Fruit fly (Drosophila melanogaster) whole organism, embryonic: ENCODE results near the gene ATPsynepsilonL.

Experiments
- Aef1 ChIP-seq: fragments of 200-800 bp; sonication (Bioruptor generic); IDR thresholded peaks from 3 replicates; pipeline ENCODE4 v1.3.6; 2022; ENCODE audit warnings: missing biosample characterization, missing genetic modification characterization
- Atf3 ChIP-seq: fragments of 200-800 bp; sonication (Bioruptor generic); optimal IDR thresholded peaks from 3 replicates; lab custom pipeline; 2016; ENCODE audit warnings: missing biosample characterization, missing genetic modification characterization
- Atf6 ChIP-seq: fragments of 200-800 bp; sonication (Bioruptor generic); IDR thresholded peaks from 2 replicates; pipeline ENCODE4 v1.3.6; 2022; ENCODE audit warnings: missing biosample characterization, missing genetic modification characterization
- BtbVII ChIP-seq: fragments of 200-800 bp; sonication (Bioruptor generic); optimal IDR thresholded peaks from 3 replicates; lab custom pipeline; 2017; ENCODE audit warnings: missing biosample characterization, mild to moderate bottlenecking, missing genetic modification characterization
- CG10147 ChIP-seq: fragments of 200-800 bp; sonication (Bioruptor generic); optimal IDR thresholded peaks from 2 replicates; lab custom pipeline; 2019; ENCODE audit warnings: missing biosample characterization, mild to moderate bottlenecking, missing genetic modification characterization, moderate library complexity
- CG10267 ChIP-seq: fragments of 200-800 bp; sonication (Bioruptor generic); optimal IDR thresholded peaks from 2 replicates; lab custom pipeline; 2018; ENCODE audit warnings: missing biosample characterization, mild to moderate bottlenecking, missing genetic modification characterization, moderate library complexity
- CG10462 ChIP-seq: fragments of 200-800 bp; sonication (Bioruptor generic); optimal IDR thresholded peaks from 2 replicates; lab custom pipeline; 2016; ENCODE audit warnings: missing biosample characterization, missing genetic modification characterization
- CG11398 ChIP-seq: fragments of 200-800 bp; sonication (Bioruptor generic); optimal IDR thresholded peaks from 2 replicates; lab custom pipeline; 2016; ENCODE audit warnings: missing biosample characterization, missing genetic modification characterization
- CG11696 ChIP-seq: fragments of 200-800 bp; sonication (Bioruptor generic); IDR thresholded peaks from 2 replicates; pipeline ENCODE4 v1.3.6; 2022; ENCODE audit warnings: missing biosample characterization, missing genetic modification characterization
- CG1233 ChIP-seq: fragments of 200-800 bp; sonication (Bioruptor generic); optimal IDR thresholded peaks from 4 replicates; lab custom pipeline; 2018; ENCODE audit warnings: missing biosample characterization, mild to moderate bottlenecking, missing genetic modification characterization
- CG12659 ChIP-seq: fragments of 200-800 bp; sonication (Bioruptor generic); optimal IDR thresholded peaks from 3 replicates; lab custom pipeline; 2017; ENCODE audit warnings: mild to moderate bottlenecking, missing biosample characterization, missing genetic modification reagents, missing genetic modification characterization
- CG13624 ChIP-seq: fragments of 200-800 bp; sonication (Bioruptor generic); optimal IDR thresholded peaks from 2 replicates; lab custom pipeline; 2016; ENCODE audit warnings: missing biosample characterization, missing genetic modification characterization
- CG14667 ChIP-seq: fragments of 200-800 bp; sonication (Bioruptor generic); IDR thresholded peaks from 2 replicates; pipeline ENCODE4 v1.3.6; 2022; ENCODE audit warnings: missing biosample characterization, missing genetic modification characterization
- CG14965 ChIP-seq: fragments of 200-800 bp; sonication (Bioruptor generic); optimal IDR thresholded peaks from 2 replicates; lab custom pipeline; 2016; ENCODE audit warnings: missing biosample characterization, missing genetic modification characterization, borderline replicate concordance
- CG15011 ChIP-seq: fragments of 200-800 bp; sonication (Bioruptor generic); optimal IDR thresholded peaks from 3 replicates; lab custom pipeline; 2018; ENCODE audit warnings: missing biosample characterization, mild to moderate bottlenecking, missing genetic modification characterization
- CG17829 ChIP-seq: fragments of 200-800 bp; optimal IDR thresholded peaks from 2 replicates; lab custom pipeline; 2019; ENCODE audit warnings: missing biosample characterization, mild to moderate bottlenecking, missing genetic modification characterization, moderate library complexity
- CG18262 ChIP-seq: fragments of 200-800 bp; optimal IDR thresholded peaks from 3 replicates; lab custom pipeline; 2019; ENCODE audit warnings: missing biosample characterization, mild to moderate bottlenecking, missing genetic modification characterization, moderate library complexity
- CG2202 ChIP-seq: fragments of 200-800 bp; sonication (Bioruptor generic); optimal IDR thresholded peaks from 2 replicates; lab custom pipeline; 2018; ENCODE audit warnings: missing biosample characterization, mild to moderate bottlenecking, missing genetic modification characterization
- CG30431 ChIP-seq: fragments of 200-800 bp; sonication (Bioruptor generic); optimal IDR thresholded peaks from 2 replicates; lab custom pipeline; 2017; ENCODE audit warnings: missing biosample characterization, missing genetic modification characterization
- CG3163 ChIP-seq: fragments of 200-800 bp; sonication (Bioruptor generic); optimal IDR thresholded peaks from 3 replicates; lab custom pipeline; 2016; ENCODE audit warnings: missing biosample characterization, missing genetic modification characterization
- CG34224 ChIP-seq: fragments of 200-800 bp; sonication (Bioruptor generic); IDR thresholded peaks from 3 replicates; pipeline ENCODE4 v1.3.6; 2022; ENCODE audit warnings: missing biosample characterization, missing genetic modification characterization; ENCODE audit not compliant: partially characterized antibody
- CG34376 ChIP-seq: fragments of 200-800 bp; sonication (Bioruptor generic); optimal IDR thresholded peaks from 2 replicates; lab custom pipeline; 2018; ENCODE audit warnings: missing biosample characterization, mild to moderate bottlenecking, missing genetic modification characterization
- CG43689 ChIP-seq: fragments of 200-800 bp; sonication (Bioruptor generic); IDR thresholded peaks from 2 replicates; pipeline ENCODE4 v1.3.6; 2022; ENCODE audit warnings: missing biosample characterization, missing genetic modification characterization
- CG7357 ChIP-seq: fragments of 200-800 bp; sonication (Bioruptor generic); IDR thresholded peaks from 3 replicates; pipeline ENCODE4 v1.3.6; 2022; ENCODE audit warnings: missing biosample characterization, missing genetic modification characterization
- CG7839 ChIP-seq: fragments of 200-800 bp; sonication (Bioruptor generic); optimal IDR thresholded peaks from 3 replicates; lab custom pipeline; 2018; ENCODE audit warnings: missing biosample characterization, mild to moderate bottlenecking, missing genetic modification characterization, moderate library complexity
- CG8944 ChIP-seq: fragments of 200-800 bp; sonication (Bioruptor generic); optimal IDR thresholded peaks from 3 replicates; lab custom pipeline; 2016; ENCODE audit warnings: missing biosample characterization, missing genetic modification characterization
- CG9817 ChIP-seq: fragments of 200-800 bp; sonication (Bioruptor generic); optimal IDR thresholded peaks from 2 replicates; lab custom pipeline; 2018; ENCODE audit warnings: missing biosample characterization, mild to moderate bottlenecking, missing genetic modification characterization, moderate library complexity
- CG9932 ChIP-seq: fragments of 200-800 bp; sonication (Bioruptor generic); IDR thresholded peaks from 2 replicates; pipeline ENCODE4 v1.3.6; 2022; ENCODE audit warnings: missing biosample characterization, missing genetic modification characterization
- Dip2 ChIP-seq: fragments of 200-800 bp; sonication (Bioruptor generic); IDR thresholded peaks from 2 replicates; pipeline ENCODE4 v1.3.6; 2022; ENCODE audit warnings: missing biosample characterization, missing genetic modification characterization
- Fer1 ChIP-seq: fragments of 200-800 bp; sonication (Bioruptor generic); optimal IDR thresholded peaks from 2 replicates; lab custom pipeline; 2017; ENCODE audit warnings: missing biosample characterization, mild to moderate bottlenecking, missing genetic modification characterization
- GATAe ChIP-seq: fragments of 200-800 bp; sonication (Bioruptor generic); conservative IDR thresholded peaks from 2 replicates; pipeline ENCODE4 v1.3.6; 2022; ENCODE audit warnings: missing biosample characterization, missing genetic modification characterization
- Gug ChIP-seq: fragments of 200-800 bp; sonication (Bioruptor generic); IDR thresholded peaks from 4 replicates; pipeline ENCODE4 v1.3.6; 2022; ENCODE audit warnings: missing biosample characterization, missing genetic modification characterization
- NfI ChIP-seq: fragments of 200-800 bp; sonication (Bioruptor generic); optimal IDR thresholded peaks from 3 replicates; lab custom pipeline; 2018; ENCODE audit warnings: missing biosample characterization, mild to moderate bottlenecking, missing genetic modification characterization, moderate library complexity
- Optix ChIP-seq: fragments of 200-800 bp; sonication (Bioruptor generic); IDR thresholded peaks from 3 replicates; pipeline ENCODE4 v1.3.6; 2022; ENCODE audit warnings: missing biosample characterization, missing genetic modification characterization
- Side ChIP-seq: fragments of 200-800 bp; sonication (Bioruptor generic); optimal IDR thresholded peaks from 2 replicates; lab custom pipeline; 2016; ENCODE audit warnings: missing biosample characterization, missing genetic modification characterization
- aop ChIP-seq: fragments of 200-800 bp; sonication (Bioruptor generic); IDR thresholded peaks from 2 replicates; pipeline ENCODE4 v1.3.6; 2022; ENCODE audit warnings: missing biosample characterization, missing genetic modification characterization
- ase ChIP-seq: fragments of 200-800 bp; sonication (Bioruptor generic); IDR thresholded peaks from 3 replicates; pipeline ENCODE4 v1.3.6; 2022; ENCODE audit warnings: missing biosample characterization, missing genetic modification characterization
- ato ChIP-seq: fragments of 200-800 bp; sonication (Bioruptor generic); IDR thresholded peaks from 2 replicates; pipeline ENCODE4 v1.3.6; 2022; ENCODE audit warnings: missing biosample characterization, missing genetic modification characterization; ENCODE audit not compliant: partially characterized antibody
- bcd ChIP-seq: fragments of 200-800 bp; sonication (Bioruptor generic); optimal IDR thresholded peaks from 2 replicates; lab custom pipeline; 2017; ENCODE audit warnings: missing biosample characterization, mild to moderate bottlenecking, missing genetic modification characterization
- bowl ChIP-seq: fragments of 200-800 bp; sonication (Bioruptor generic); IDR thresholded peaks from 2 replicates; pipeline ENCODE4 v1.3.6; 2022; ENCODE audit warnings: missing biosample characterization, missing genetic modification characterization
- dimm ChIP-seq: fragments of 200-800 bp; sonication (Bioruptor generic); IDR thresholded peaks from 2 replicates; pipeline ENCODE4 v1.3.6; 2022; ENCODE audit warnings: missing biosample characterization, missing genetic modification characterization
- dpn ChIP-seq, 2 experiments: fragments of 200-800 bp; sonication (Bioruptor generic); optimal IDR thresholded peaks; 3 replicates each; lab custom pipeline; 2016; ENCODE audit warnings: missing biosample characterization in 2 of 2, missing genetic modification characterization in 2 of 2
- fu2 ChIP-seq: fragments of 200-800 bp; sonication (Bioruptor generic); optimal IDR thresholded peaks from 2 replicates; lab custom pipeline; 2016; ENCODE audit warnings: missing biosample characterization, missing genetic modification characterization
- hkb ChIP-seq, 2 experiments: fragments of 200-800 bp in 1 of 2; fragments of >200 bp in 1 of 2; sonication (Bioruptor generic) in 1 of 2; IDR thresholded peaks in 1 of 2; optimal IDR thresholded peaks in 1 of 2; 2 replicates each; pipeline versions ENCODE4 v1.3.6 to Lab custom; 2017 to 2022; ENCODE audit warnings: missing biosample characterization in 1 of 2, missing genetic modification characterization in 1 of 2
- lmd ChIP-seq: fragments of 200-800 bp; sonication (Bioruptor generic); IDR thresholded peaks from 2 replicates; pipeline ENCODE4 v1.3.6; 2022; ENCODE audit warnings: missing biosample characterization, missing genetic modification characterization
- mirr ChIP-seq: fragments of 200-800 bp; sonication (Bioruptor generic); optimal IDR thresholded peaks from 3 replicates; lab custom pipeline; 2018; ENCODE audit warnings: missing biosample characterization, mild to moderate bottlenecking, missing genetic modification characterization
- nom ChIP-seq: fragments of 200-800 bp; sonication (Bioruptor generic); optimal IDR thresholded peaks from 2 replicates; lab custom pipeline; 2017; ENCODE audit warnings: missing biosample characterization, missing genetic modification characterization, mild to moderate bottlenecking, moderate library complexity, missing genetic modification reagents
- tll ChIP-seq, 2 experiments: fragments of 200-800 bp in 1 of 2; fragments of >200 bp in 1 of 2; sonication (Bioruptor generic) in 1 of 2; optimal IDR thresholded peaks; 2 replicates each; lab custom pipeline; 2017 to 2019; ENCODE audit warnings: missing biosample characterization in 2 of 2, missing genetic modification characterization in 2 of 2, mild to moderate bottlenecking in 1 of 2, moderate library complexity in 1 of 2

The ATPsynepsilonL gene

dm6 chr3R:10087206-10087927 is 34.2 kb upstream of the ATPsynepsilonL start (continued):
- 0 out of 2 replicates have a peak, but pooled peaks have one; percentile 13 for TF ChIP-seq CG43689 (GFP tag; lab: Robert Waterston, UW)
- TF ChIP-seq ato (GFP tag; lab: Robert Waterston, UW) = no peak
- TF ChIP-seq CG9817 (tag; lab: Kevin White, UChicago) = peak; percentile 28
- TF ChIP-seq tll (GFP tag; optimal IDR thresholded peaks at IDR 0.05; lab: Kevin White, UChicago) = no peak
- TF ChIP-seq CG7839 (tag; lab: Kevin White, UChicago) = peak; percentile 69
- 0 out of 2 replicates have a peak, but pooled peaks have one; percentile 8 for TF ChIP-seq GATAe
- 0 out of 2 replicates have a peak, but pooled peaks have one; percentile 18 for TF ChIP-seq aop (GFP tag; lab: Robert Waterston, UW)
- TF ChIP-seq CG12659 (GFP tag; lab: Kevin White, UChicago) = peak; percentile 51
- TF ChIP-seq Atf3 (GFP tag; lab: Kevin White, UChicago) = peak; percentile 6
- no peak for TF ChIP-seq dimm (GFP tag; lab: Robert Waterston, UW)
- TF ChIP-seq CG14667 (GFP tag; lab: Robert Waterston, UW) = peak; percentile 56
- peak; percentile 67 for TF ChIP-seq CG9932 (GFP tag; lab: Robert Waterston, UW)
- peak; percentile 28 for TF ChIP-seq CG3163 (GFP tag; lab: Kevin White, UChicago)
- TF ChIP-seq Optix (GFP tag; lab: Robert Waterston, UW) = peak; percentile 51; the same call in 1 of the 3 replicates
- peak; percentile 53; the same call in 1 of the 2 replicates for TF ChIP-seq CG11696
- peak; percentile 12 for TF ChIP-seq CG17829 (tag; lab: Kevin White, UChicago)
- TF ChIP-seq mirr (GFP tag; lab: Kevin White, UChicago) = peak; percentile 45
- TF ChIP-seq hkb (optimal IDR thresholded peaks at IDR 0.05; lab: Kevin White, UChicago) = no peak
- peak; percentile 58 for TF ChIP-seq hkb (GFP tag; IDR thresholded peaks at IDR 0.05; lab: Robert Waterston, UW)
- no peak for TF ChIP-seq CG14965
- TF ChIP-seq fu2 (GFP tag; lab: Kevin White, UChicago) = peak; percentile 59
- TF ChIP-seq Side (GFP tag; lab: Kevin White, UChicago) = peak; percentile 84
- no peak for TF ChIP-seq bowl (GFP tag; lab: Robert Waterston, UW)
- TF ChIP-seq CG30431 = peak; percentile 46
- TF ChIP-seq Dip2 (GFP tag; lab: Robert Waterston, UW) = no peak
- peak; percentile 12 for TF ChIP-seq CG10147
- TF ChIP-seq Aef1 (GFP tag; lab: Robert Waterston, UW) = peak; percentile 80
- peak; percentile 69 for TF ChIP-seq CG8944 (GFP tag; lab: Kevin White, UChicago)
- TF ChIP-seq CG7357 (GFP tag; lab: Robert Waterston, UW) = peak; percentile 58; the same call in 1 of the 3 replicates
- TF ChIP-seq CG10267 (tag; lab: Kevin White, UChicago) = peak; percentile 20
- TF ChIP-seq dpn (GFP tag; optimal IDR thresholded peaks at IDR 0.05; lab: Kevin White, UChicago) = peak; percentile 71 to 82
- TF ChIP-seq CG11398 (GFP tag; lab: Kevin White, UChicago) = peak; percentile 51
- peak; percentile 29 for TF ChIP-seq CG1233 (GFP tag; lab: Kevin White, UChicago)
- TF ChIP-seq CG34376 (GFP tag; lab: Kevin White, UChicago) = no peak
- peak; percentile 61 for TF ChIP-seq nom (GFP tag; lab: Kevin White, UChicago)
- peak; percentile 10 for TF ChIP-seq CG10462 (GFP tag; lab: Kevin White, UChicago)
- TF ChIP-seq CG18262 (tag; lab: Kevin White, UChicago) = peak; percentile 24
- TF ChIP-seq CG15011 (GFP tag; lab: Kevin White, UChicago) = peak; percentile 39
- peak; percentile 49 for TF ChIP-seq Atf6 (GFP tag; lab: Robert Waterston, UW)
- no peak for TF ChIP-seq CG34224 (GFP tag; lab: Robert Waterston, UW)
- peak; percentile 64; the same call in 1 of the 3 replicates for TF ChIP-seq ase (GFP tag; lab: Robert Waterston, UW)
- TF ChIP-seq NfI = peak; percentile 59
- TF ChIP-seq CG2202 (tag; lab: Kevin White, UChicago) = no peak
- peak; percentile 78 for TF ChIP-seq lmd (GFP tag; lab: Robert Waterston, UW)
- TF ChIP-seq Gug (GFP tag; lab: Robert Waterston, UW) = peak; percentile 77
- TF ChIP-seq CG13624 (GFP tag; lab: Kevin White, UChicago) = peak; percentile 72
- TF ChIP-seq BtbVII (GFP tag; lab: Kevin White, UChicago) = peak; percentile 65
- TF ChIP-seq Fer1 (GFP tag; lab: Kevin White, UChicago) = peak; percentile 28
- TF ChIP-seq bcd (GFP tag; lab: Kevin White, UChicago) = peak; percentile 77
